Fruit fly (Drosophila melanogaster): ENCODE measurements around the gene CG31523.

Gene CG31523

dm6 chr3R:4437817-4438216 is 41.2 kb downstream of the CG31523 start:
- TF ChIP-seq ttk (optimal IDR thresholded peaks at IDR 0.05) = peak; percentile 93
- no peak for TF ChIP-seq psq (optimal IDR thresholded peaks at IDR 0.05)

- TF ChIP-seq Sin3A (optimal IDR thresholded peaks at IDR 0.05) (no peak), Myc (optimal IDR thresholded peaks at IDR 0.05) (no peak), psq (optimal IDR thresholded peaks at IDR 0.05) (no peak), ttk (optimal IDR thresholded peaks at IDR 0.05) (no peak), insv (optimal IDR thresholded peaks at IDR 0.05) (no peak), h (optimal IDR thresholded peaks at IDR 0.05) (no peak)
These were observed 41.9 kb downstream of the CG31523 start, which contains the start of the genes Lipt2 and CG14650 for dm6 chr3R:4437113-4437512. Gene Lipt2, minus strand, starts transcription at chr3R:4437329. Gene CG14650, plus strand, starts transcription at chr3R:4437387.

- TF ChIP-seq Myc (optimal IDR thresholded peaks at IDR 0.05) = no peak
- no peak for TF ChIP-seq ttk (optimal IDR thresholded peaks at IDR 0.05)
- no peak for TF ChIP-seq Sin3A (optimal IDR thresholded peaks at IDR 0.05)
- TF ChIP-seq psq (optimal IDR thresholded peaks at IDR 0.05) = no peak
- no peak for TF ChIP-seq h (optimal IDR thresholded peaks at IDR 0.05)
- no peak for TF ChIP-seq insv (optimal IDR thresholded peaks at IDR 0.05)
These were observed 45.4 kb downstream of the CG31523 start, which contains the start of the genes eIF3a and CG1074 for dm6 chr3R:4433441-4434077. Gene eIF3a, minus strand, starts transcription at chr3R:4433895. Gene CG1074, plus strand, starts transcription at chr3R:4433965.

dm6 chr3R:4428585-4429464 is 50.2 kb downstream of the CG31523 start, which contains the start of gene srl:
Gene srl, minus strand, starts transcription at chr3R:4429335.
- no peak for TF ChIP-seq insv (optimal IDR thresholded peaks at IDR 0.05)
- no peak for TF ChIP-seq Myc (optimal IDR thresholded peaks at IDR 0.05)
- TF ChIP-seq psq (optimal IDR thresholded peaks at IDR 0.05) = no peak
- no peak for TF ChIP-seq h (optimal IDR thresholded peaks at IDR 0.05)
- TF ChIP-seq ttk (optimal IDR thresholded peaks at IDR 0.05) = no peak
- no peak for TF ChIP-seq Sin3A (optimal IDR thresholded peaks at IDR 0.05)

- TF ChIP-seq insv (optimal IDR thresholded peaks at IDR 0.05) = no peak
- no peak for TF ChIP-seq h (optimal IDR thresholded peaks at IDR 0.05)
- no peak for TF ChIP-seq psq (optimal IDR thresholded peaks at IDR 0.05)
- TF ChIP-seq Myc (optimal IDR thresholded peaks at IDR 0.05) = no peak
These were observed 52.3 kb downstream of the CG31523 start, which contains the start of gene CG31525 for dm6 chr3R:4426730-4427129. Gene CG31525, plus strand, starts transcription at chr3R:4427030.

- TF ChIP-seq h (optimal IDR thresholded peaks at IDR 0.05) = no peak
- no peak for TF ChIP-seq psq (optimal IDR thresholded peaks at IDR 0.05)
- TF ChIP-seq ttk (optimal IDR thresholded peaks at IDR 0.05) = no peak
- no peak for TF ChIP-seq insv (optimal IDR thresholded peaks at IDR 0.05)
- TF ChIP-seq Sin3A (optimal IDR thresholded peaks at IDR 0.05) = no peak
- TF ChIP-seq Myc (optimal IDR thresholded peaks at IDR 0.05) = no peak
These were observed 59.5 kb downstream of the CG31523 start, which contains the start of gene CG32944 for dm6 chr3R:4419482-4419881. Gene CG32944, minus strand, starts transcription at chr3R:4419578.

- TF ChIP-seq Myc (optimal IDR thresholded peaks at IDR 0.05) = no peak
- no peak for TF ChIP-seq Sin3A (optimal IDR thresholded peaks at IDR 0.05)
- no peak for TF ChIP-seq h (optimal IDR thresholded peaks at IDR 0.05)
- TF ChIP-seq psq (optimal IDR thresholded peaks at IDR 0.05) = no peak
- no peak for TF ChIP-seq insv (optimal IDR thresholded peaks at IDR 0.05)
- TF ChIP-seq ttk (optimal IDR thresholded peaks at IDR 0.05) = no peak
These were observed 62.9 kb downstream of the CG31523 start, which contains the start of gene CG31528 for dm6 chr3R:4416138-4416537. Gene CG31528, plus strand, starts transcription at chr3R:4416438.
